Worm (Caenorhabditis elegans): ENCODE measurements around the gene C35D10.8.

ce11 chrIII:4893540-4893939 lies 38.5 kb downstream of the C35D10.8 start, which contains the start of gene F26F4.6:
- TF ChIP-seq ref-1 (GFP tag; conservative IDR thresholded peaks at IDR 0.05), result no peak
- no peak for TF ChIP-seq cog-1 (tag; optimal IDR thresholded peaks at IDR 0.05)
- no peak for TF ChIP-seq klf-2 (GFP tag; conservative IDR thresholded peaks at IDR 0.05)
- TF ChIP-seq flt-1 (GFP tag; IDR thresholded peaks at IDR 0.05), result no peak
- TF ChIP-seq T22C8.4 (GFP tag; IDR thresholded peaks at IDR 0.05), result no peak
- TF ChIP-seq ztf-23 (GFP tag; IDR thresholded peaks at IDR 0.05), result no peak
- no peak for TF ChIP-seq med-1 (GFP tag; optimal IDR thresholded peaks at IDR 0.05; ENCODE audit: insufficient read depth)
- no peak for TF ChIP-seq tab-1 (GFP tag; IDR thresholded peaks at IDR 0.05)
- TF ChIP-seq ztf-29 (GFP tag; IDR thresholded peaks at IDR 0.05), result no peak

Data from whole organism, midembryonic.